Fruit fly (Drosophila melanogaster): ENCODE measurements around the gene Ranbp21.
A peak's percentile ranks its signal among the peaks of the same experiment; 100 is the strongest.

The Ranbp21 gene

DNA sequence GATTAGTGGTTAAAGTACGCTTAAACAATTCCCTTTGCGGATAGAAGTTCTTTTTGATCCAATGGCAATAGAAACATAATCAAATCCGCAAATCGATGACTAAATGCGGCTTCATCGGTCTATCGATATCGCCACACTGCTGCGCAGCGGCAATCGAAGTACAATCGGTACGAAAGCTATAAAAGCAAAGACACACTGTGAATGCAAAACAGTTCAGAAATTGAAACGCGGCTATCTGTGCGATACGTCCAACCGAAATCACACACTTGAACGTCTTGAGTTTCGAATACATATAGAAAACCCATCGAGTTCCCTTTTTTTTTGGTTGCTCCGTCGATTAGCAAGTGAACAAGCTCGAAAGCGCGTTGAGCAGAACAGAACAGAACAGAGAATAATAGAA lies 47.1 kb downstream of the Ranbp21 start, which contains the start of gene CG14207 (continued):
- TF ChIP-seq CG15269 (tag; optimal IDR thresholded peaks at IDR 0.05) (peak; percentile 31), emc (GFP tag; optimal IDR thresholded peaks at IDR 0.05) (no peak), tin (GFP tag; optimal IDR thresholded peaks at IDR 0.05) (no peak), Bdp1 (GFP tag; optimal IDR thresholded peaks at IDR 0.05) (no peak), CG8290 (GFP tag; optimal IDR thresholded peaks at IDR 0.05) (no peak), CG8290 (tag; optimal IDR thresholded peaks at IDR 0.05) (peak in 1 of 2 experiments; percentile 63), gro (GFP tag; optimal IDR thresholded peaks at IDR 0.05) (peak; percentile 51), nerfin-2 (GFP tag; IDR thresholded peaks at IDR 0.05; ENCODE audit: partially characterized antibody) (peak; percentile 83), zf30C (GFP tag; optimal IDR thresholded peaks at IDR 0.05) (no peak), Sry-δ (GFP tag; optimal IDR thresholded peaks at IDR 0.05) (peak; percentile 40), CG42726 (GFP tag; IDR thresholded peaks at IDR 0.05; ENCODE audit: partially characterized antibody) (peak; percentile 59; the same call in 1 of the 2 replicates), CG17361 (GFP tag; IDR thresholded peaks at IDR 0.05) (0 out of 3 replicates have a peak, but pooled peaks have one; percentile 19), Mrtf (GFP tag; IDR thresholded peaks at IDR 0.05) (no peak), schlank (tag; optimal IDR thresholded peaks at IDR 0.05) (peak; percentile 10), CG12769 (tag; optimal IDR thresholded peaks at IDR 0.05) (no peak), pnt (GFP tag; optimal IDR thresholded peaks at IDR 0.05) (no peak), Drgx (GFP tag; IDR thresholded peaks at IDR 0.05) (no peak), ab (GFP tag; optimal IDR thresholded peaks at IDR 0.05) (no peak), ro (GFP tag; IDR thresholded peaks at IDR 0.05) (no peak), CG7745 (tag; optimal IDR thresholded peaks at IDR 0.05) (no peak), toy (GFP tag; IDR thresholded peaks at IDR 0.05) (no peak), CG2120 (GFP tag; optimal IDR thresholded peaks at IDR 0.05) (no peak), chinmo (GFP tag; IDR thresholded peaks at IDR 0.05; ENCODE audit: partially characterized antibody) (peak; percentile 84; the same call in 2 of the 4 replicates), CG16779 (GFP tag; IDR thresholded peaks at IDR 0.05) (0 out of 2 replicates have a peak, but pooled peaks have one; percentile 40), Abd-B (GFP tag; optimal IDR thresholded peaks at IDR 0.05) (no peak), CG11398 (GFP tag; optimal IDR thresholded peaks at IDR 0.05) (no peak), CG13296 (GFP tag; optimal IDR thresholded peaks at IDR 0.05) (peak; percentile 40), pros (GFP tag; optimal IDR thresholded peaks at IDR 0.05) (peak; percentile 28), vnd (GFP tag; IDR thresholded peaks at IDR 0.05; ENCODE audit: partially characterized antibody) (peak; percentile 65), mld (GFP tag; IDR thresholded peaks at IDR 0.05; ENCODE audit: partially characterized antibody) (peak; percentile 80), TFAM (GFP tag; optimal IDR thresholded peaks at IDR 0.05) (no peak), sob (GFP tag; IDR thresholded peaks at IDR 0.05) (0 out of 2 replicates have a peak, but pooled peaks have one; percentile 40), CG11560 (tag; IDR thresholded peaks at IDR 0.05) (no peak), CG2116 (GFP tag; optimal IDR thresholded peaks at IDR 0.05) (peak; percentile 86), ssp (GFP tag; IDR thresholded peaks at IDR 0.05) (no peak), CG10654 (GFP tag; optimal IDR thresholded peaks at IDR 0.05) (no peak), Gsc (GFP tag; IDR thresholded peaks at IDR 0.05) (no peak), ind (GFP tag; optimal IDR thresholded peaks at IDR 0.05) (no peak), CG3847 (GFP tag; IDR thresholded peaks at IDR 0.05) (0 out of 2 replicates have a peak, but pooled peaks have one; percentile 15), Ets97D (GFP tag; optimal IDR thresholded peaks at IDR 0.05) (peak; percentile 41), H15 (GFP tag; IDR thresholded peaks at IDR 0.05) (no peak), CG1603 (tag; optimal IDR thresholded peaks at IDR 0.05) (peak; percentile 20), nmo (GFP tag; optimal IDR thresholded peaks at IDR 0.05) (no peak), HmgZ (tag; optimal IDR thresholded peaks at IDR 0.05) (peak; percentile 62), MBD-R2 (GFP tag; IDR thresholded peaks at IDR 0.05) (peak; percentile 21; the same call in 1 of the 2 replicates), CG12219 (GFP tag; optimal IDR thresholded peaks at IDR 0.05) (no peak), C15 (GFP tag; IDR thresholded peaks at IDR 0.05) (no peak), CG4282 (GFP tag; optimal IDR thresholded peaks at IDR 0.05) (no peak), scrt (GFP tag; optimal IDR thresholded peaks at IDR 0.05) (peak; percentile 37), CG10431 (GFP tag; optimal IDR thresholded peaks at IDR 0.05) (no peak), zfh1 (GFP tag; IDR thresholded peaks at IDR 0.05) (no peak), cg (GFP tag; optimal IDR thresholded peaks at IDR 0.05) (peak; percentile 0)

Data from whole organism, embryonic.